Worm (Caenorhabditis elegans) whole organism, L2 larva: ENCODE data around the gene suex-2.

Experiments
- alr-1 ChIP-seq: fragments of 150-350 bp; optimal IDR thresholded peaks from 2 replicates; lab custom pipeline; 2014; ENCODE audit warnings: missing biosample characterization, missing genetic modification characterization
- ama-1 ChIP-seq: fragments of 150-350 bp; optimal IDR thresholded peaks from 2 replicates; lab custom pipeline; 2018; ENCODE audit warnings: inconsistent platforms
- elt-1 ChIP-seq: fragments of 150-350 bp; optimal IDR thresholded peaks from 2 replicates; lab custom pipeline; 2014; ENCODE audit warnings: missing biosample characterization, missing genetic modification characterization
- lin-13 ChIP-seq: fragments of 150-350 bp; optimal IDR thresholded peaks from 2 replicates; lab custom pipeline; 2014; ENCODE audit warnings: missing biosample characterization, missing genetic modification reagents, missing genetic modification characterization
- lin-39 ChIP-seq: fragments of 150-350 bp; optimal IDR thresholded peaks from 2 replicates; lab custom pipeline; 2014; ENCODE audit warnings: missing biosample characterization, missing genetic modification reagents, missing genetic modification characterization
- nhr-25 ChIP-seq: fragments of 150-350 bp; sonication (generic microtip); optimal IDR thresholded peaks from 3 replicates; lab custom pipeline; 2014; ENCODE audit warnings: missing biosample characterization, missing genetic modification characterization

ce11 chrIV:8956189-8956588, 11.9 kb upstream of the suex-2 start, which contains the start of gene tpra-1:
- TF ChIP-seq elt-1 (tag; lab: Kevin White, UChicago) (no peak), lin-39 (tag; lab: Kevin White, UChicago) (no peak), nhr-25 (tag; lab: Kevin White, UChicago) (no peak), ama-1 (lab: Kevin White, UChicago) (no peak), lin-13 (GFP tag; lab: Kevin White, UChicago) (no peak), alr-1 (tag; lab: Kevin White, UChicago) (no peak)
